Worm (Caenorhabditis elegans) whole organism, early embryonic: ENCODE measurements around the gene npr-15.

Experiments used
- B0310.2 ChIP-seq: sonication (generic microtip); optimal IDR thresholded peaks from 2 replicates; lab custom pipeline; 2016; ENCODE audit warnings: mild to moderate bottlenecking, missing genetic modification characterization, missing compliant biosample characterization
- F13C5.2 ChIP-seq: sonication (generic microtip); optimal IDR thresholded peaks from 2 replicates; lab custom pipeline; 2017; ENCODE audit warnings: mild to moderate bottlenecking, missing genetic modification characterization, inconsistent platforms, missing compliant biosample characterization
- aly-1 ChIP-seq: sonication (generic microtip); optimal IDR thresholded peaks from 2 replicates; lab custom pipeline; 2016; ENCODE audit warnings: missing genetic modification characterization, missing compliant biosample characterization
- ama-1 ChIP-seq: fragments of 150-350 bp; optimal IDR thresholded peaks from 2 replicates; lab custom pipeline; 2014
- ceh-13 ChIP-seq: fragments of 200-800 bp; sonication (Bioruptor generic); optimal IDR thresholded peaks from 2 replicates; lab custom pipeline; 2018; ENCODE audit warnings: mild to moderate bottlenecking, missing genetic modification characterization, missing compliant biosample characterization
- ceh-36 ChIP-seq: sonication (generic microtip); optimal IDR thresholded peaks from 2 replicates; lab custom pipeline; 2016; ENCODE audit warnings: missing genetic modification characterization, inconsistent platforms, missing compliant biosample characterization
- ets-7 ChIP-seq: sonication (generic microtip); optimal IDR thresholded peaks from 2 replicates; lab custom pipeline; 2016; ENCODE audit warnings: missing genotype, missing genetic modification characterization, missing compliant biosample characterization
- flt-1 ChIP-seq: fragments of 200-800 bp; sonication (Bioruptor generic); IDR thresholded peaks from 2 replicates; pipeline ENCODE4 v1.3.6; 2022; ENCODE audit warnings: missing genetic modification characterization, missing compliant biosample characterization
- hmbx-1 ChIP-seq: sonication (generic microtip); optimal IDR thresholded peaks from 2 replicates; lab custom pipeline; 2016; ENCODE audit warnings: mild to moderate bottlenecking, missing genetic modification characterization, missing compliant biosample characterization
- hmg-4 ChIP-seq: fragments of 200-800 bp; sonication (Bioruptor generic); optimal IDR thresholded peaks from 2 replicates; lab custom pipeline; 2018; ENCODE audit warnings: mild to moderate bottlenecking, missing genetic modification characterization, missing compliant biosample characterization
- hnd-1 ChIP-seq: sonication (generic microtip); optimal IDR thresholded peaks from 2 replicates; lab custom pipeline; 2016; ENCODE audit warnings: missing genetic modification characterization, missing compliant biosample characterization
- pes-1 ChIP-seq: fragments of 200-800 bp; sonication (Bioruptor generic); IDR thresholded peaks from 2 replicates; pipeline ENCODE4 v1.3.6; 2022; ENCODE audit warnings: missing genetic modification reagents, missing genetic modification characterization, missing compliant biosample characterization
- scrt-1 ChIP-seq: fragments of 200-800 bp; sonication (Bioruptor generic); IDR thresholded peaks from 2 replicates; pipeline ENCODE4 v1.3.6; 2022; ENCODE audit warnings: missing genetic modification characterization, missing compliant biosample characterization
- sea-1 ChIP-seq: fragments of 200-800 bp; sonication (Bioruptor generic); conservative IDR thresholded peaks from 2 replicates; pipeline ENCODE4 v1.3.6; 2022; ENCODE audit warnings: missing genetic modification characterization, missing compliant biosample characterization
- tbx-11 ChIP-seq: fragments of 200-800 bp; sonication (Bioruptor generic); IDR thresholded peaks from 2 replicates; pipeline ENCODE4 v1.3.6; 2022; ENCODE audit warnings: missing genetic modification characterization, missing compliant biosample characterization
- tbx-37 ChIP-seq: fragments of 200-800 bp; sonication (Bioruptor generic); conservative IDR thresholded peaks from 2 replicates; pipeline ENCODE4 v1.3.6; 2022; ENCODE audit warnings: missing genetic modification reagents, missing genetic modification characterization, missing compliant biosample characterization
- tra-4 ChIP-seq: sonication (generic microtip); optimal IDR thresholded peaks from 2 replicates; lab custom pipeline; 2017; ENCODE audit warnings: missing genetic modification characterization, missing compliant biosample characterization

The npr-15 gene

DNA sequence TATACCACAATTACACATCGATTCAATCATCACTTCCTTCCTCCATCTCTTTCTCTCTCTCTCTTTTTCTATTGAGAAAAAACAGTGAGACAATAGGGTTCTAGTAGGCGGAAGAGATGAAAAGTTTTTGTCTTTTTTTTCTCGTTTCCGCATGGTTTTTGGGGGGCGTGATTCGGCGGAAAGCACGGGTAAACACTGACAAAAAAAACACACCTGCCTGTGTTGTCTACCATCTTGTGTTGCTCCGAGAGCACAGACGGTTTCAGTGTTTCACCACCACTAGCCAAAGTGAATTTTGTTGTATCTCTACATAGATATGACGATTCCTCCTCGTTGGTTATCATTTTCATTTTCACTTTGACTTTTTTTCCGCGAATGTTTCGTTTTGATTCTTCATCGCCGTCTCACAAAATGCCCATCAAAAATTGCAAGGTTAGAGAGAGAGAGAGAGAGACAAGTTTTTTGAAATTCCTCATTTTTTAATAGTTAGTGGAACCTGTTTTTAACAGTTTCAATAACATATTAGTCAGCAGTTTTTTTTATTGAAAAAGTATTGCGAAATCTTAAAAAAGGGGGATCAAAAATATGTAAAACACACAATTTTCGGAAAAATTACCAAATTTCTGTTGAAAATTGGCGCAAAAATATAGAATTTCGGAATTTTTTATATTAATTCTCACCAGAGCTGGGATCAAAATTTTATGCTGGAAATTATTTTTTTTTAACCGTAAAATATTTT lies 57.1 kb downstream of the npr-15 start:
- TF ChIP-seq ama-1 (lab: Kevin White, UChicago) (no peak), scrt-1 (GFP tag; lab: Robert Waterston, UW) (no peak), hmg-4 (GFP tag; lab: Kevin White, UChicago) (no peak)

DNA sequence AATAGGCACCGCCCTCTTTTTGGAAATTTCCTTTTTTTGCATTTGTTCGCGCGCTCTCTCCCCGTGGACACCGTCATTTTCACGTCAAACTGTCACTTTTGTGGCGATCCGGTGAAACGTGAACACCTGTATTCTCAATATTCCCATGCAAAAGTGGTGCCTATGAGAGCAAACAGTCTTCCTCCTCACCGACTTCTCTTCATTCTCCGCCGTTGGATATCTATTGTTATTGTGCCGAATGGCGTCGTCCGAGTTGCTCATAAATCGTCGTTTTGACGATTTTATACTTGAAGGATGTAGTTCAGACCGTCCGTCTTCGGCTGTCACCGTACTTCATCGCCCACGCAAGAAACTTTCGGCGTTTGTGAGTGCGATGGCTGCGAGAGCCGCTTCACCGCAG lies 58.6 kb downstream of the npr-15 start, which contains the start of gene rilp-1:
TSS of gene rilp-1 (plus strand) at position 301 of the 400 bp plus-strand sequence.
- TF ChIP-seq F13C5.2 (tag; lab: Kevin White, UChicago): no peak
- no peak for TF ChIP-seq tbx-11
- no peak for TF ChIP-seq ceh-36

DNA sequence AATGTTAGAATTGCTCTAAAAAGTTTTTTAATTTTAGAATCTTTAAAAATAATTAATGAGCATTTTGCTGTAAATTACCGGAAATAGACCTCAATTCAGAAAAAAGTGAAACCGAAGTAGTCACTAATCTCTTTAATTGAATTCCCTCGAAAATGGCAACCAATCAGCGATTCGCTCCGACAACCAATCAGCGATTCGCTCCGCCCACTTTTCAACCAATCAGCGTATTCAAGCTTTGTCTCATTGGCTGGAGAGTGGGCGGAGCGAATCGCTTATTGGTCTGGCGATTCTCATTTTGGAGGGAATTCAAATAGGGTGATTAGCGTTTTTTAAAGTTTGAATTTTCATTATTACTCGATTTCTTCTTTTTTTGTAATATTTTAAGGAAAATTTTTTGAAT lies 59.6 kb downstream of the npr-15 start:
- TF ChIP-seq sea-1 (no peak), scrt-1 (GFP tag; lab: Robert Waterston, UW) (no peak), aly-1 (tag; lab: Kevin White, UChicago) (no peak), B0310.2 (tag; lab: Kevin White, UChicago) (no peak), tra-4 (no peak), pes-1 (GFP tag; lab: Robert Waterston, UW) (no peak), ceh-36 (no peak), F13C5.2 (tag; lab: Kevin White, UChicago) (no peak), tbx-11 (no peak), hmg-4 (GFP tag; lab: Kevin White, UChicago) (no peak), ets-7 (tag; lab: Kevin White, UChicago) (no peak), hmbx-1 (tag; lab: Kevin White, UChicago) (no peak), ceh-13 (GFP tag; lab: Kevin White, UChicago) (no peak), flt-1 (GFP tag; lab: Robert Waterston, UW) (no peak), ama-1 (lab: Kevin White, UChicago) (no peak), tbx-37 (no peak), hnd-1 (tag; lab: Kevin White, UChicago) (no peak)

DNA sequence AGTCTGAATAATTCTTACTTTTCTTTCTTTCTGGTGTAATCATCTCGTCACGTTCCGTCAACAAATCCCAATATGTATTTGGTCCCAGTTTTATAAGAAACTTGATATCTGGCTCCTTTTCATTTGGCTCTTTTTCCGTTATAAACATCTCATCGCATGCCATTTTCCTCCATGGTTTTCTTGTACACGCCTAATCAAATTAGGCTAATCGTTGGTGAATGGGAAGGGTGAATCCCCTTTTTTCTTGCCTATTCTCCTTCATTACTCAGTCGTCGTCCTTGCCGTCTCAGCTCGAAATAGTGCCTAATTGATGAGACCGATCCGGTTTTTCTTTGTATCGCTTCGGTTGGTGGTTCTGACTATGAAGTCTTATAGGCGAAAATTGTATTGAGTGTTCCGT lies 60.3 kb downstream of the npr-15 start:
- no peak for TF ChIP-seq hmbx-1 (tag; lab: Kevin White, UChicago)
- TF ChIP-seq hnd-1 (tag; lab: Kevin White, UChicago): no peak
- TF ChIP-seq hmg-4 (GFP tag; lab: Kevin White, UChicago): no peak
- no peak for TF ChIP-seq pes-1 (GFP tag; lab: Robert Waterston, UW)
- no peak for TF ChIP-seq tra-4
- TF ChIP-seq ceh-36: no peak
- TF ChIP-seq aly-1 (tag; lab: Kevin White, UChicago): no peak
- no peak for TF ChIP-seq ama-1 (lab: Kevin White, UChicago)
- no peak for TF ChIP-seq scrt-1 (GFP tag; lab: Robert Waterston, UW)
- TF ChIP-seq ceh-13 (GFP tag; lab: Kevin White, UChicago): no peak
- TF ChIP-seq tbx-37: no peak
- TF ChIP-seq tbx-11: no peak
- TF ChIP-seq sea-1: no peak
- TF ChIP-seq ets-7 (tag; lab: Kevin White, UChicago): no peak
- TF ChIP-seq flt-1 (GFP tag; lab: Robert Waterston, UW): no peak
